Fruit fly (Drosophila melanogaster): ENCODE results near the gene CG7320.

dm6 chr3L:18248815-18249214 is 47.5 kb downstream of the CG7320 start:
- no peak for TF ChIP-seq CG8478 (optimal IDR thresholded peaks at IDR 0.05)
- TF ChIP-seq CTCF (optimal IDR thresholded peaks at IDR 0.05), result no peak

Data from S2 (cell line).